Worm (Caenorhabditis elegans) whole organism, L4 larva: ENCODE data around the gene M163.1.

ENCODE experiments used
- Y105C5A.15 ChIP-seq: fragments of 200-800 bp; sonication (Bioruptor generic); IDR thresholded peaks from 2 replicates; pipeline ENCODE4 v1.3.6; 2022; ENCODE audit warnings: missing genetic modification characterization, missing compliant biosample characterization
- fkh-10 ChIP-seq: fragments of 150-350 bp; optimal IDR thresholded peaks from 2 replicates; lab custom pipeline; 2014; ENCODE audit warnings: missing biosample characterization, missing genetic modification reagents, missing genetic modification characterization
- lin-15B ChIP-seq: fragments of 150-350 bp; sonication (generic microtip); optimal IDR thresholded peaks from 3 replicates; lab custom pipeline; 2014; ENCODE audit warnings: missing biosample characterization, missing genetic modification characterization
- lir-3 ChIP-seq: sonication (generic microtip); optimal IDR thresholded peaks from 2 replicates; lab custom pipeline; 2016; ENCODE audit warnings: mild to moderate bottlenecking, missing genetic modification characterization, missing compliant biosample characterization
- nhr-76 ChIP-seq: fragments of 150-350 bp; optimal IDR thresholded peaks from 2 replicates; lab custom pipeline; 2014; ENCODE audit warnings: missing biosample characterization, missing genetic modification characterization
- pha-4 ChIP-seq, 2 experiments: fragments of 150-350 bp in 1 of 2; fragments of 200-800 bp in 1 of 2; sonication (Bioruptor generic) in 1 of 2; IDR thresholded peaks in 1 of 2; optimal IDR thresholded peaks in 1 of 2; 2 replicates each; pipeline versions ENCODE4 v1.3.6 to Lab custom; 2014 to 2022; ENCODE audit warnings: missing genetic modification characterization in 2 of 2, missing genetic modification reagents in 2 of 2, missing biosample characterization in 1 of 2, missing compliant biosample characterization in 1 of 2
- snpc-4 ChIP-seq: fragments of 150-350 bp; optimal IDR thresholded peaks from 2 replicates; lab custom pipeline; 2014; ENCODE audit warnings: missing biosample characterization, missing genetic modification characterization
- unc-39 ChIP-seq: sonication (generic microtip); optimal IDR thresholded peaks from 2 replicates; lab custom pipeline; 2017; ENCODE audit warnings: missing biosample characterization, missing genetic modification characterization
- unc-62 ChIP-seq, 3 experiments: fragments of 150-350 bp in 1 of 3; sonication (generic microtip); optimal IDR thresholded peaks in 2 of 3; peaks in 1 of 3; 1 replicate in 1 of 3; 2 replicates in 2 of 3; lab custom pipeline; 2014 to 2017; ENCODE audit warnings: missing biosample characterization in 3 of 3, missing genetic modification characterization in 3 of 3, missing genetic modification reagents in 3 of 3, missing genotype in 1 of 3

- no peak for TF ChIP-seq lir-3 (tag; lab: Kevin White, UChicago)
- no peak for TF ChIP-seq nhr-76 (tag; lab: Kevin White, UChicago)
- TF ChIP-seq unc-62 (GFP tag; optimal IDR thresholded peaks at IDR 0.05 in 1 of 2; lab: Kevin White, UChicago): no peak
- TF ChIP-seq unc-62 (tag; optimal IDR thresholded peaks at IDR 0.05; lab: Kevin White, UChicago): no peak
- TF ChIP-seq lin-15B: no peak
- peak; percentile 6 for TF ChIP-seq fkh-10 (GFP tag; lab: Kevin White, UChicago)
- TF ChIP-seq snpc-4: no peak
- TF ChIP-seq unc-39 (tag; lab: Kevin White, UChicago): no peak
- TF ChIP-seq Y105C5A.15 (GFP tag; lab: Robert Waterston, UW): no peak
- TF ChIP-seq pha-4 (GFP tag; IDR thresholded peaks at IDR 0.05; lab: Robert Waterston, UW): peak; percentile 70
- no peak for TF ChIP-seq pha-4 (tag; optimal IDR thresholded peaks at IDR 0.05; lab: Kevin White, UChicago)
Measured at ce11 chrX:14489945-14490344, 13.7 kb downstream of the M163.1 start, which contains the start of gene his-24.
